Fruit fly (Drosophila melanogaster) whole organism, pupa: Measurements from ENCODE around the gene CG31510.

ENCODE experiments used
- CG10348 ChIP-seq: fragments of 200-800 bp; sonication (Bioruptor generic); IDR thresholded peaks from 2 replicates; pipeline ENCODE4 v1.3.6; 2022; ENCODE audit warnings: missing biosample characterization, missing genetic modification characterization
- CG34367 ChIP-seq: fragments of 200-800 bp; sonication (Bioruptor generic); optimal IDR thresholded peaks from 2 replicates; lab custom pipeline; 2018; ENCODE audit warnings: missing biosample characterization, mild to moderate bottlenecking, missing genetic modification characterization

- TF ChIP-seq CG34367 (tag; lab: Kevin White, UChicago) = no peak
- TF ChIP-seq CG10348 = no peak
Measured at dm6 chr3R:25070871-25071270, 51.8 kb downstream of the CG31510 start, which contains the start of gene CG11836.
